Fruit fly (Drosophila melanogaster) whole organism, embryonic: ENCODE measurements around the gene Crtc.

Experiments used
- CG10654 ChIP-seq: fragments of 200-800 bp; sonication (Bioruptor generic); optimal IDR thresholded peaks from 2 replicates; lab custom pipeline; 2016; ENCODE audit warnings: missing biosample characterization, missing genetic modification characterization
- CG11398 ChIP-seq: fragments of 200-800 bp; sonication (Bioruptor generic); optimal IDR thresholded peaks from 2 replicates; lab custom pipeline; 2016; ENCODE audit warnings: missing biosample characterization, missing genetic modification characterization
- CG11456 ChIP-seq: fragments of 200-800 bp; sonication (Bioruptor generic); IDR thresholded peaks from 3 replicates; pipeline ENCODE4 v1.3.6; 2022; ENCODE audit warnings: missing biosample characterization, missing genetic modification characterization
- CG11695 ChIP-seq: fragments of 200-800 bp; sonication (Bioruptor generic); IDR thresholded peaks from 3 replicates; pipeline ENCODE4 v1.3.6; 2022; ENCODE audit warnings: missing biosample characterization, missing genetic modification characterization
- CG12744 ChIP-seq: fragments of 200-800 bp; sonication (Bioruptor generic); optimal IDR thresholded peaks from 2 replicates; lab custom pipeline; 2016; ENCODE audit warnings: missing biosample characterization, missing genetic modification characterization
- CG13123 ChIP-seq: fragments of 200-800 bp; sonication (Bioruptor generic); optimal IDR thresholded peaks from 2 replicates; lab custom pipeline; 2016; ENCODE audit warnings: missing biosample characterization, missing genetic modification characterization
- CG13296 ChIP-seq: fragments of 200-800 bp; sonication (Bioruptor generic); optimal IDR thresholded peaks from 3 replicates; lab custom pipeline; 2018; ENCODE audit warnings: missing biosample characterization, mild to moderate bottlenecking, missing genetic modification characterization
- CG1602 ChIP-seq: fragments of 200-800 bp; sonication (Bioruptor generic); optimal IDR thresholded peaks from 3 replicates; lab custom pipeline; 2016; ENCODE audit warnings: missing biosample characterization, missing genetic modification characterization
- CG16815 ChIP-seq: fragments of 200-800 bp; sonication (Bioruptor generic); optimal IDR thresholded peaks from 3 replicates; lab custom pipeline; 2017; ENCODE audit warnings: missing biosample characterization, mild to moderate bottlenecking, missing genetic modification characterization
- CG17385 ChIP-seq: fragments of 200-800 bp; sonication (Bioruptor generic); optimal IDR thresholded peaks from 3 replicates; lab custom pipeline; 2018; ENCODE audit warnings: missing biosample characterization, mild to moderate bottlenecking, missing genetic modification characterization
- CG18476 ChIP-seq: fragments of 200-800 bp; sonication (Bioruptor generic); optimal IDR thresholded peaks from 2 replicates; lab custom pipeline; 2016; ENCODE audit warnings: missing biosample characterization, mild to moderate bottlenecking, missing genetic modification characterization
- CG2116 ChIP-seq: fragments of 200-800 bp; sonication (Bioruptor generic); optimal IDR thresholded peaks from 3 replicates; lab custom pipeline; 2018; ENCODE audit warnings: missing biosample characterization, mild to moderate bottlenecking, missing genetic modification characterization
- CG2129 ChIP-seq: fragments of 200-800 bp; sonication (Bioruptor generic); IDR thresholded peaks from 2 replicates; pipeline ENCODE4 v1.3.6; 2022; ENCODE audit warnings: missing biosample characterization, missing genetic modification characterization; ENCODE audit not compliant: partially characterized antibody
- CG2889 ChIP-seq: fragments of 200-800 bp; sonication (Bioruptor generic); IDR thresholded peaks from 3 replicates; pipeline ENCODE4 v1.3.6; 2022; ENCODE audit warnings: missing biosample characterization, missing genetic modification characterization
- CG31365 ChIP-seq: fragments of 200-800 bp; sonication (Bioruptor generic); optimal IDR thresholded peaks from 2 replicates; lab custom pipeline; 2018; ENCODE audit warnings: missing biosample characterization, mild to moderate bottlenecking, missing genetic modification characterization
- CG32772 ChIP-seq: fragments of 200-800 bp; sonication (Bioruptor generic); IDR thresholded peaks from 2 replicates; pipeline ENCODE4 v1.3.6; 2022; ENCODE audit warnings: missing biosample characterization, missing genetic modification characterization
- CG4854 ChIP-seq: fragments of 200-800 bp; sonication (Bioruptor generic); optimal IDR thresholded peaks from 2 replicates; lab custom pipeline; 2016; ENCODE audit warnings: missing biosample characterization, missing genetic modification characterization, inconsistent platforms
- CG5245 ChIP-seq: fragments of 200-800 bp; sonication (Bioruptor generic); optimal IDR thresholded peaks from 3 replicates; lab custom pipeline; 2016; ENCODE audit warnings: missing biosample characterization, missing genetic modification characterization
- CG7745 ChIP-seq: fragments of 200-800 bp; sonication (Bioruptor generic); optimal IDR thresholded peaks from 2 replicates; lab custom pipeline; 2018; ENCODE audit warnings: missing biosample characterization, mild to moderate bottlenecking, missing genetic modification characterization, moderate library complexity
- CG7839 ChIP-seq: fragments of 200-800 bp; sonication (Bioruptor generic); optimal IDR thresholded peaks from 3 replicates; lab custom pipeline; 2018; ENCODE audit warnings: missing biosample characterization, mild to moderate bottlenecking, missing genetic modification characterization, moderate library complexity
- CG8281 ChIP-seq: fragments of 200-800 bp; sonication (Bioruptor generic); optimal IDR thresholded peaks from 2 replicates; lab custom pipeline; 2018; ENCODE audit warnings: missing biosample characterization, mild to moderate bottlenecking, missing genetic modification characterization, moderate library complexity
- CG9437 ChIP-seq: fragments of 200-800 bp; sonication (Bioruptor generic); optimal IDR thresholded peaks from 2 replicates; lab custom pipeline; 2018; ENCODE audit warnings: missing biosample characterization, mild to moderate bottlenecking, missing genetic modification characterization
- CG9609 ChIP-seq: fragments of 200-800 bp; sonication (Bioruptor generic); optimal IDR thresholded peaks from 3 replicates; lab custom pipeline; 2016; ENCODE audit warnings: missing biosample characterization, missing genetic modification characterization
- Gsc ChIP-seq: fragments of 200-800 bp; sonication (Bioruptor generic); IDR thresholded peaks from 2 replicates; pipeline ENCODE4 v1.3.6; 2022; ENCODE audit warnings: missing biosample characterization, missing genetic modification characterization
- Gug ChIP-seq: fragments of 200-800 bp; sonication (Bioruptor generic); IDR thresholded peaks from 4 replicates; pipeline ENCODE4 v1.3.6; 2022; ENCODE audit warnings: missing biosample characterization, missing genetic modification characterization
- Kr ChIP-seq: fragments of 200-800 bp; sonication (Bioruptor generic); optimal IDR thresholded peaks from 2 replicates; lab custom pipeline; 2017; ENCODE audit warnings: missing biosample characterization, mild to moderate bottlenecking, missing genetic modification characterization
- Lpt ChIP-seq: fragments of >200 bp; optimal IDR thresholded peaks from 2 replicates; lab custom pipeline; 2018; ENCODE audit warnings: missing biosample characterization, missing genetic modification characterization
- Nf-YC ChIP-seq: fragments of 200-800 bp; optimal IDR thresholded peaks from 3 replicates; lab custom pipeline; 2019; ENCODE audit warnings: missing biosample characterization, mild to moderate bottlenecking, missing genetic modification characterization, moderate library complexity
- az2 ChIP-seq: fragments of 200-800 bp; sonication (Bioruptor generic); optimal IDR thresholded peaks from 3 replicates; lab custom pipeline; 2016; ENCODE audit warnings: missing biosample characterization, missing genetic modification characterization
- chif ChIP-seq, 2 experiments: fragments of 200-800 bp; sonication (Bioruptor generic); optimal IDR thresholded peaks; 3 replicates each; lab custom pipeline; 2016; ENCODE audit warnings: missing biosample characterization in 2 of 2, missing genetic modification characterization in 2 of 2
- ci ChIP-seq: fragments of 200-800 bp; sonication (Bioruptor generic); IDR thresholded peaks from 3 replicates; pipeline ENCODE4 v1.3.6; 2022; ENCODE audit warnings: missing biosample characterization, missing genetic modification characterization
- crc ChIP-seq: fragments of 200-800 bp; sonication (Bioruptor generic); optimal IDR thresholded peaks from 2 replicates; lab custom pipeline; 2016; ENCODE audit warnings: missing biosample characterization, missing genetic modification characterization
- danr ChIP-seq: fragments of 200-800 bp; sonication (Bioruptor generic); IDR thresholded peaks from 2 replicates; pipeline ENCODE4 v1.3.6; 2022; ENCODE audit warnings: missing biosample characterization, missing genetic modification characterization
- exex ChIP-seq: fragments of 200-800 bp; sonication (Bioruptor generic); optimal IDR thresholded peaks from 4 replicates; lab custom pipeline; 2018; ENCODE audit warnings: missing biosample characterization, mild to moderate bottlenecking, missing genetic modification characterization, moderate library complexity
- fu2 ChIP-seq: fragments of 200-800 bp; sonication (Bioruptor generic); optimal IDR thresholded peaks from 2 replicates; lab custom pipeline; 2016; ENCODE audit warnings: missing biosample characterization, missing genetic modification characterization
- h ChIP-seq: fragments of >200 bp; optimal IDR thresholded peaks from 2 replicates; lab custom pipeline; 2017
- ken ChIP-seq: fragments of 200-800 bp; sonication (Bioruptor generic); IDR thresholded peaks from 3 replicates; pipeline ENCODE4 v1.3.6; 2022; ENCODE audit warnings: missing biosample characterization, missing genetic modification characterization
- kni ChIP-seq: fragments of 200-800 bp; sonication (Bioruptor generic); optimal IDR thresholded peaks from 3 replicates; lab custom pipeline; 2017; ENCODE audit warnings: mild to moderate bottlenecking, missing biosample characterization, missing genetic modification reagents, missing genetic modification characterization
- lmd ChIP-seq: fragments of 200-800 bp; sonication (Bioruptor generic); IDR thresholded peaks from 2 replicates; pipeline ENCODE4 v1.3.6; 2022; ENCODE audit warnings: missing biosample characterization, missing genetic modification characterization
- mam ChIP-seq: fragments of 200-800 bp; sonication (Bioruptor generic); optimal IDR thresholded peaks from 3 replicates; lab custom pipeline; 2016; ENCODE audit warnings: missing biosample characterization, missing genetic modification characterization
- peb ChIP-seq: fragments of 200-800 bp; sonication (Bioruptor generic); IDR thresholded peaks from 2 replicates; pipeline ENCODE4 v1.3.6; 2022; ENCODE audit warnings: missing biosample characterization, missing genetic modification characterization
- phol ChIP-seq: fragments of 200-800 bp; sonication (Bioruptor generic); optimal IDR thresholded peaks from 3 replicates; lab custom pipeline; 2018; ENCODE audit warnings: missing biosample characterization, mild to moderate bottlenecking, missing genetic modification characterization, moderate library complexity
- ro ChIP-seq: fragments of 200-800 bp; sonication (Bioruptor generic); IDR thresholded peaks from 2 replicates; pipeline ENCODE4 v1.3.6; 2022; ENCODE audit warnings: missing biosample characterization, missing genetic modification characterization
- scrt ChIP-seq: fragments of 200-800 bp; sonication (Bioruptor generic); optimal IDR thresholded peaks from 2 replicates; lab custom pipeline; 2018; ENCODE audit warnings: missing biosample characterization, mild to moderate bottlenecking, missing genetic modification characterization, moderate library complexity
- slbo ChIP-seq: fragments of 200-800 bp; sonication (Bioruptor generic); IDR thresholded peaks from 2 replicates; pipeline ENCODE4 v1.3.6; 2022; ENCODE audit warnings: missing biosample characterization, missing genetic modification characterization
- sr ChIP-seq: fragments of 200-800 bp; sonication (Bioruptor generic); IDR thresholded peaks from 3 replicates; pipeline ENCODE4 v1.3.6; 2022; ENCODE audit warnings: missing biosample characterization, missing genetic modification characterization
- ssp ChIP-seq: fragments of 200-800 bp; sonication (Bioruptor generic); IDR thresholded peaks from 2 replicates; pipeline ENCODE4 v1.3.6; 2022; ENCODE audit warnings: missing biosample characterization, missing genetic modification characterization
- sug ChIP-seq: fragments of 200-800 bp; optimal IDR thresholded peaks from 2 replicates; lab custom pipeline; 2019; ENCODE audit warnings: missing biosample characterization, mild to moderate bottlenecking, missing genetic modification characterization, moderate library complexity
- tin ChIP-seq: fragments of 200-800 bp; sonication (Bioruptor generic); optimal IDR thresholded peaks from 3 replicates; lab custom pipeline; 2016; ENCODE audit warnings: missing biosample characterization, missing genetic modification characterization
- zen2 ChIP-seq: fragments of 200-800 bp; sonication (Bioruptor generic); IDR thresholded peaks from 3 replicates; pipeline ENCODE4 v1.3.6; 2022; ENCODE audit warnings: missing biosample characterization, missing genetic modification characterization; ENCODE audit not compliant: partially characterized antibody

Crtc gene

DNA sequence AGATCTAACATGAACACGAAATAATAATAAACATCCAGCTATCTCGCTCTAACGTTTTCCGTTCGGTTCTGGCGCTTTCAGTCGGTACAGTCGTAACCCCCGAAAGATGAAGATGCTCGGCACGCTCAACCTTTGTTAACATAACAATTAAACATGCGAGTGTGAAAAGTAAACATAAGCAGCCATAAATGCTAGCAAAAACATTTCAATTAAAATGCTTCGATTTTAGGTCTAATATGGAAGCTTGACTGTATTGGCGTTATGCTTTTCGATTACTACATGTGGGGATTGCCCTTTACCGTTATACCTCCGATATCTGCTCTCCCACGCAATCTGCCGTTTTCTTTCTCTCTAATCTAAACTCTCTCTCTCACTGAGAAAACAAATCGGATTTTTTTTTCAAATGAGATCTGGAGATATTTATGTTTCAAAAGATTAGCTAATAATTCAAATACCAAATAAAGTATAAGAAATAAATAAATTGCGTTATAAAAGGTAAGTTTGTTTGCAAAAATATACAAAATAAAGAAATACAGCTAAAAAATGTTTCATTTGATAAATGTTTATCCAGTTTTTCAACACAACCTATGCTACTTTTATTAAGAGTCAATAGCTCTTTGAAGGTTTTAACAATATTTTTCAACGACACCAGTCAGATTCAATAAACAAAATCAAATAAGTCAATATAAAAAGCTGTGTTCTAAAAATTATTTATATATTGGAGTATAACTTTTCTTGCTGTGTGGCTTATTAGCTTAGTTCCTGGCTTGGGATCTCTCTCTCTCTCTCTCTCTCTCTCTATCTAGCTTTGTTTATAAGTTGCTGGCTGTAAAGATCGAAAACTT lies 10.4 kb downstream of the Crtc start (continued):
- TF ChIP-seq CG11695, result peak; percentile 90
- peak; percentile 94 for TF ChIP-seq CG11456 (GFP tag; lab: Robert Waterston, UW)
- peak; percentile 86 for TF ChIP-seq peb
- TF ChIP-seq CG9437 (GFP tag; lab: Kevin White, UChicago), result peak; percentile 45
- TF ChIP-seq CG7745, result peak; percentile 63
- peak; percentile 45 for TF ChIP-seq Nf-YC (tag; lab: Kevin White, UChicago)
- no peak for TF ChIP-seq Lpt (GFP tag; lab: Kevin White, UChicago)
- TF ChIP-seq CG2129 (GFP tag; lab: Robert Waterston, UW), result no peak
- TF ChIP-seq CG2116 (GFP tag; lab: Kevin White, UChicago), result peak; percentile 59
- peak; percentile 83 for TF ChIP-seq danr (GFP tag; lab: Robert Waterston, UW)
- peak; percentile 92 for TF ChIP-seq CG32772 (GFP tag; lab: Robert Waterston, UW)
- peak; percentile 75 for TF ChIP-seq CG4854 (GFP tag; lab: Kevin White, UChicago)
- peak; percentile 80 for TF ChIP-seq CG12744 (GFP tag; lab: Kevin White, UChicago)
- TF ChIP-seq slbo (GFP tag; lab: Robert Waterston, UW), result peak; percentile 98
- TF ChIP-seq CG31365, result peak; percentile 82
- TF ChIP-seq CG13296 (GFP tag; lab: Kevin White, UChicago), result peak; percentile 79
- TF ChIP-seq Kr, result no peak
- TF ChIP-seq ro (GFP tag; lab: Robert Waterston, UW), result peak; percentile 72
- TF ChIP-seq lmd (GFP tag; lab: Robert Waterston, UW), result peak; percentile 94
- peak; percentile 92 for TF ChIP-seq ken
- TF ChIP-seq fu2 (GFP tag; lab: Kevin White, UChicago), result peak; percentile 92
- peak; percentile 77 for TF ChIP-seq CG1602 (GFP tag; lab: Kevin White, UChicago)
- TF ChIP-seq CG8281 (tag; lab: Kevin White, UChicago), result peak; percentile 36
- peak; percentile 91 for TF ChIP-seq CG9609 (GFP tag; lab: Kevin White, UChicago)
- TF ChIP-seq chif (GFP tag; optimal IDR thresholded peaks at IDR 0.05; lab: Kevin White, UChicago), result peak; percentile 85 to 88
- peak; percentile 56 for TF ChIP-seq kni
- TF ChIP-seq CG7839, result peak; percentile 89
- TF ChIP-seq exex, result peak; percentile 86
- TF ChIP-seq CG18476 (GFP tag; lab: Kevin White, UChicago), result peak; percentile 65
- no peak for TF ChIP-seq Gsc (GFP tag; lab: Robert Waterston, UW)
- TF ChIP-seq ci (GFP tag; lab: Robert Waterston, UW), result peak; percentile 97
- peak; percentile 82 for TF ChIP-seq CG11398
- TF ChIP-seq sug (tag; lab: Kevin White, UChicago), result no peak
- TF ChIP-seq CG13123 (GFP tag; lab: Kevin White, UChicago), result peak; percentile 61
- TF ChIP-seq az2 (GFP tag; lab: Kevin White, UChicago), result peak; percentile 82
- TF ChIP-seq tin, result peak; percentile 79
- TF ChIP-seq CG17385 (GFP tag; lab: Kevin White, UChicago), result peak; percentile 77
- TF ChIP-seq CG2889 (GFP tag; lab: Robert Waterston, UW), result peak; percentile 92
- peak; percentile 81 for TF ChIP-seq scrt (GFP tag; lab: Kevin White, UChicago)
- TF ChIP-seq zen2 (GFP tag; lab: Robert Waterston, UW), result no peak
- TF ChIP-seq CG5245 (GFP tag; lab: Kevin White, UChicago), result peak; percentile 85
- TF ChIP-seq h (lab: Kevin White, UChicago), result no peak
- peak; percentile 90 for TF ChIP-seq sr
- TF ChIP-seq crc (GFP tag; lab: Kevin White, UChicago), result peak; percentile 88
- TF ChIP-seq CG10654 (GFP tag; lab: Kevin White, UChicago), result peak; percentile 74
- TF ChIP-seq mam, result peak; percentile 96
- TF ChIP-seq ssp, result peak; percentile 81
- TF ChIP-seq Gug, result peak; percentile 96
- peak; percentile 67 for TF ChIP-seq phol (tag; lab: Kevin White, UChicago)
- peak; percentile 76 for TF ChIP-seq CG16815 (GFP tag; lab: Kevin White, UChicago)
